Fruit fly (Drosophila melanogaster): Measurements from ENCODE around the gene CG16815.
A peak's percentile ranks its signal among the peaks of the same experiment; 100 is the strongest.

The CG16815 gene

DNA sequence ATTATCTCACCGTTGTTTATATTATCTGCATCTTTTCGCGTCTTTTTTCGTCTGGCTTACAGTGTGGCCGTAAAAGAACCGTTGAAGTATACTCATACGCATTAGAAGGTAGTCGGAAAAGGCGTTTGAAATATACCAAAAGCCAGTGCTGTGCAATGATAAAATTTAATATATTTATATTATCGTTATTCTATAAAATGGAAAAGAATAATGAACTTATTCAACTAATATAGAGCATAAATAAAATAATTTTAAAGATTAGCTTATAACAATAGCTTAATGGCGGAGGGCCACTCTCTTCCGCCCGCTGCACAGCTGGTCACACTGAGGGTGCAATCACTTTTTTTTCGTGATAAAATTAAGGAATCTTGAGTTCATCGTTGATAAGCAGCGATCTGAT lies 37.7 kb upstream of the CG16815 start, which contains the start of the genes CG16974 and Edem2 (continued):
- TF ChIP-seq pita (GFP tag; optimal IDR thresholded peaks at IDR 0.05) (no peak), CG10979 (tag; optimal IDR thresholded peaks at IDR 0.05) (peak; percentile 60), CG9932 (GFP tag; IDR thresholded peaks at IDR 0.05) (peak; percentile 83), vnd (GFP tag; IDR thresholded peaks at IDR 0.05; ENCODE audit: partially characterized antibody) (no peak), dmrt99B (tag; optimal IDR thresholded peaks at IDR 0.05) (no peak), Hmx (GFP tag; optimal IDR thresholded peaks at IDR 0.05) (no peak), pum (GFP tag; optimal IDR thresholded peaks at IDR 0.05) (no peak), Gug (GFP tag; IDR thresholded peaks at IDR 0.05) (peak; percentile 84), CG11504 (tag; optimal IDR thresholded peaks at IDR 0.05) (no peak), CG8290 (GFP tag; optimal IDR thresholded peaks at IDR 0.05) (no peak), CG8290 (tag; optimal IDR thresholded peaks at IDR 0.05) (no peak), CG15601 (tag; optimal IDR thresholded peaks at IDR 0.05) (no peak), Pdp1 (GFP tag; optimal IDR thresholded peaks at IDR 0.05) (peak in 1 of 2 experiments; percentile 39), crp (GFP tag; optimal IDR thresholded peaks at IDR 0.05) (peak in 1 of 2 experiments; percentile 73), hkb (optimal IDR thresholded peaks at IDR 0.05) (no peak), hkb (GFP tag; IDR thresholded peaks at IDR 0.05) (peak; percentile 69), CG14667 (GFP tag; IDR thresholded peaks at IDR 0.05) (peak; percentile 56), CG6813 (GFP tag; optimal IDR thresholded peaks at IDR 0.05) (no peak), MBD-R2 (GFP tag; IDR thresholded peaks at IDR 0.05) (peak; percentile 75), kah (GFP tag; optimal IDR thresholded peaks at IDR 0.05) (no peak), Spps (tag; optimal IDR thresholded peaks at IDR 0.05) (peak; percentile 50), dimm (GFP tag; IDR thresholded peaks at IDR 0.05) (no peak), CG12236 (GFP tag; optimal IDR thresholded peaks at IDR 0.05) (no peak), CG8924 (tag; optimal IDR thresholded peaks at IDR 0.05) (peak; percentile 69), CG7987 (GFP tag; optimal IDR thresholded peaks at IDR 0.05) (peak; percentile 69), CG11560 (tag; IDR thresholded peaks at IDR 0.05) (peak; percentile 39; the same call in 1 of the 3 replicates), dysf (GFP tag; IDR thresholded peaks at IDR 0.05) (peak; percentile 66; the same call in 1 of the 3 replicates), Fer3 (tag; optimal IDR thresholded peaks at IDR 0.05) (no peak), Ada2b (GFP tag; IDR thresholded peaks at IDR 0.05) (peak; percentile 64), dati (GFP tag; IDR thresholded peaks at IDR 0.05) (no peak), pnt (GFP tag; optimal IDR thresholded peaks at IDR 0.05) (peak; percentile 27), CG14441 (GFP tag; IDR thresholded peaks at IDR 0.05) (peak; percentile 81), nmo (GFP tag; optimal IDR thresholded peaks at IDR 0.05) (peak; percentile 84), pros (GFP tag; optimal IDR thresholded peaks at IDR 0.05) (no peak), CG9876 (GFP tag; optimal IDR thresholded peaks at IDR 0.05) (no peak), B-H2 (GFP tag; optimal IDR thresholded peaks at IDR 0.05) (no peak), sim (GFP tag; IDR thresholded peaks at IDR 0.05) (no peak), abd-A (tag; optimal IDR thresholded peaks at IDR 0.05) (no peak), CG9609 (GFP tag; optimal IDR thresholded peaks at IDR 0.05) (no peak), mam (GFP tag; optimal IDR thresholded peaks at IDR 0.05) (peak; percentile 34), CG16863 (GFP tag; optimal IDR thresholded peaks at IDR 0.05) (no peak), CG10565 (GFP tag; optimal IDR thresholded peaks at IDR 0.05) (no peak), CG6654 (GFP tag; optimal IDR thresholded peaks at IDR 0.05) (no peak), seq (GFP tag; IDR thresholded peaks at IDR 0.05) (peak; percentile 49; the same call in 1 of the 2 replicates), unpg (GFP tag; optimal IDR thresholded peaks at IDR 0.05) (no peak), pho (GFP tag; optimal IDR thresholded peaks at IDR 0.05) (peak; percentile 41), wor (GFP tag; IDR thresholded peaks at IDR 0.05) (peak; percentile 20; the same call in 1 of the 2 replicates), dm (GFP tag; optimal IDR thresholded peaks at IDR 0.05) (peak; percentile 5), Dip2 (GFP tag; IDR thresholded peaks at IDR 0.05) (no peak), CG10431 (GFP tag; optimal IDR thresholded peaks at IDR 0.05) (no peak), nerfin-1 (tag; optimal IDR thresholded peaks at IDR 0.05) (no peak), CG12155 (GFP tag; optimal IDR thresholded peaks at IDR 0.05) (peak; percentile 84)

Measured in whole organism, embryonic.